Fruit fly (Drosophila melanogaster) whole organism, embryonic: Measurements from ENCODE around the gene stac.
A peak's percentile ranks its signal among the peaks of the same experiment; 100 is the strongest.

Experiments
- ATbp ChIP-seq: fragments of 200-800 bp; sonication (Bioruptor generic); optimal IDR thresholded peaks from 2 replicates; lab custom pipeline; 2017; ENCODE audit warnings: missing biosample characterization, mild to moderate bottlenecking, missing genetic modification characterization, missing genetic modification reagents
- Atf6 ChIP-seq: fragments of 200-800 bp; sonication (Bioruptor generic); IDR thresholded peaks from 2 replicates; pipeline ENCODE4 v1.3.6; 2022; ENCODE audit warnings: missing biosample characterization, missing genetic modification characterization
- B-H1 ChIP-seq: fragments of 200-800 bp; sonication (Bioruptor generic); IDR thresholded peaks from 3 replicates; pipeline ENCODE4 v1.3.6; 2022; ENCODE audit warnings: missing biosample characterization, missing genetic modification characterization
- Blimp-1 ChIP-seq: fragments of 200-800 bp; sonication (Bioruptor generic); optimal IDR thresholded peaks from 3 replicates; lab custom pipeline; 2018; ENCODE audit warnings: missing biosample characterization, missing genetic modification characterization, mild to moderate bottlenecking, moderate library complexity, missing genetic modification reagents
- BtbVII ChIP-seq: fragments of 200-800 bp; sonication (Bioruptor generic); optimal IDR thresholded peaks from 3 replicates; lab custom pipeline; 2017; ENCODE audit warnings: missing biosample characterization, mild to moderate bottlenecking, missing genetic modification characterization
- Bteb2 ChIP-seq: fragments of 200-800 bp; sonication (Bioruptor generic); optimal IDR thresholded peaks from 2 replicates; lab custom pipeline; 2016; ENCODE audit warnings: missing biosample characterization, missing genetic modification characterization
- CG11504 ChIP-seq: fragments of 200-800 bp; sonication (Bioruptor generic); optimal IDR thresholded peaks from 3 replicates; lab custom pipeline; 2019; ENCODE audit warnings: missing biosample characterization, mild to moderate bottlenecking, missing genetic modification characterization, moderate library complexity
- CG11695 ChIP-seq: fragments of 200-800 bp; sonication (Bioruptor generic); IDR thresholded peaks from 3 replicates; pipeline ENCODE4 v1.3.6; 2022; ENCODE audit warnings: missing biosample characterization, missing genetic modification characterization
- CG11696 ChIP-seq: fragments of 200-800 bp; sonication (Bioruptor generic); IDR thresholded peaks from 2 replicates; pipeline ENCODE4 v1.3.6; 2022; ENCODE audit warnings: missing biosample characterization, missing genetic modification characterization
- CG15269 ChIP-seq: fragments of 200-800 bp; sonication (Bioruptor generic); optimal IDR thresholded peaks from 2 replicates; lab custom pipeline; 2018; ENCODE audit warnings: missing biosample characterization, mild to moderate bottlenecking, missing genetic modification characterization, moderate library complexity
- CG17328 ChIP-seq: fragments of 200-800 bp; sonication (Bioruptor generic); IDR thresholded peaks from 2 replicates; pipeline ENCODE4 v1.3.6; 2022; ENCODE audit warnings: missing biosample characterization, missing genetic modification characterization
- CG17829 ChIP-seq: fragments of 200-800 bp; optimal IDR thresholded peaks from 2 replicates; lab custom pipeline; 2019; ENCODE audit warnings: missing biosample characterization, mild to moderate bottlenecking, missing genetic modification characterization, moderate library complexity
- CG31365 ChIP-seq: fragments of 200-800 bp; sonication (Bioruptor generic); optimal IDR thresholded peaks from 2 replicates; lab custom pipeline; 2018; ENCODE audit warnings: missing biosample characterization, mild to moderate bottlenecking, missing genetic modification characterization
- CG32532 ChIP-seq: fragments of 200-800 bp; sonication (Bioruptor generic); IDR thresholded peaks from 2 replicates; pipeline ENCODE4 v1.3.6; 2022; ENCODE audit warnings: missing biosample characterization, missing genetic modification characterization
- CG4282 ChIP-seq: fragments of 200-800 bp; sonication (Bioruptor generic); optimal IDR thresholded peaks from 2 replicates; lab custom pipeline; 2016; ENCODE audit warnings: missing biosample characterization, missing genetic modification characterization
- CG4328 ChIP-seq: fragments of 200-800 bp; sonication (Bioruptor generic); optimal IDR thresholded peaks from 3 replicates; lab custom pipeline; 2017; ENCODE audit warnings: missing biosample characterization, missing genetic modification reagents, missing genetic modification characterization
- CG7271 ChIP-seq: fragments of 200-800 bp; sonication (Bioruptor generic); optimal IDR thresholded peaks from 2 replicates; lab custom pipeline; 2018; ENCODE audit warnings: missing biosample characterization, mild to moderate bottlenecking, missing genetic modification characterization, moderate library complexity
- CG7357 ChIP-seq: fragments of 200-800 bp; sonication (Bioruptor generic); IDR thresholded peaks from 3 replicates; pipeline ENCODE4 v1.3.6; 2022; ENCODE audit warnings: missing biosample characterization, missing genetic modification characterization
- CG7987 ChIP-seq: fragments of 200-800 bp; sonication (Bioruptor generic); optimal IDR thresholded peaks from 2 replicates; lab custom pipeline; 2018; ENCODE audit warnings: missing biosample characterization, mild to moderate bottlenecking, missing genetic modification characterization, moderate library complexity
- CTCF ChIP-seq: fragments of 200-800 bp; sonication (Bioruptor generic); optimal IDR thresholded peaks from 2 replicates; lab custom pipeline; 2017; ENCODE audit warnings: missing biosample characterization, mild to moderate bottlenecking, missing genetic modification characterization, moderate library complexity
- Chrac-16 ChIP-seq: fragments of 200-800 bp; sonication (Bioruptor generic); optimal IDR thresholded peaks from 3 replicates; lab custom pipeline; 2016; ENCODE audit warnings: missing biosample characterization, missing genetic modification characterization
- D19B ChIP-seq: fragments of 200-800 bp; sonication (Bioruptor generic); optimal IDR thresholded peaks from 2 replicates; lab custom pipeline; 2017; ENCODE audit warnings: missing biosample characterization, mild to moderate bottlenecking, missing genetic modification characterization
- Dip2 ChIP-seq: fragments of 200-800 bp; sonication (Bioruptor generic); IDR thresholded peaks from 2 replicates; pipeline ENCODE4 v1.3.6; 2022; ENCODE audit warnings: missing biosample characterization, missing genetic modification characterization
- ERR ChIP-seq: fragments of 200-800 bp; sonication (Bioruptor generic); optimal IDR thresholded peaks from 2 replicates; lab custom pipeline; 2016; ENCODE audit warnings: missing biosample characterization, missing genetic modification characterization
- Ets65A ChIP-seq: fragments of 200-800 bp; sonication (Bioruptor generic); peaks from one replicate; lab custom pipeline; 2016; ENCODE audit warnings: missing biosample characterization, missing genetic modification characterization
- H2.0 ChIP-seq: fragments of 200-800 bp; sonication (Bioruptor generic); IDR thresholded peaks from 2 replicates; pipeline ENCODE4 v1.3.6; 2022; ENCODE audit warnings: missing biosample characterization, missing genetic modification characterization
- HHEX ChIP-seq: fragments of 200-800 bp; sonication (Bioruptor generic); optimal IDR thresholded peaks from 3 replicates; lab custom pipeline; 2017; ENCODE audit warnings: missing biosample characterization, mild to moderate bottlenecking, missing genetic modification characterization, missing genetic modification reagents
- Nf-YB ChIP-seq: fragments of 200-800 bp; sonication (Bioruptor generic); optimal IDR thresholded peaks from 3 replicates; lab custom pipeline; 2019; ENCODE audit warnings: missing biosample characterization, mild to moderate bottlenecking, missing genetic modification characterization, moderate library complexity
- Optix ChIP-seq: fragments of 200-800 bp; sonication (Bioruptor generic); IDR thresholded peaks from 3 replicates; pipeline ENCODE4 v1.3.6; 2022; ENCODE audit warnings: missing biosample characterization, missing genetic modification characterization
- Rx ChIP-seq: fragments of 200-800 bp; sonication (Bioruptor generic); IDR thresholded peaks from 2 replicates; pipeline ENCODE4 v1.3.6; 2022; ENCODE audit warnings: missing biosample characterization, missing genetic modification characterization
- YL-1 ChIP-seq: fragments of 200-800 bp; sonication (Bioruptor generic); optimal IDR thresholded peaks from 3 replicates; lab custom pipeline; 2017; ENCODE audit warnings: missing biosample characterization, mild to moderate bottlenecking, missing genetic modification characterization
- aop ChIP-seq: fragments of 200-800 bp; sonication (Bioruptor generic); IDR thresholded peaks from 2 replicates; pipeline ENCODE4 v1.3.6; 2022; ENCODE audit warnings: missing biosample characterization, missing genetic modification characterization
- az2 ChIP-seq: fragments of 200-800 bp; sonication (Bioruptor generic); optimal IDR thresholded peaks from 3 replicates; lab custom pipeline; 2016; ENCODE audit warnings: missing biosample characterization, missing genetic modification characterization
- br ChIP-seq: fragments of >200 bp; optimal IDR thresholded peaks from 2 replicates; lab custom pipeline; 2017
- dan ChIP-seq: fragments of 200-800 bp; sonication (Bioruptor generic); IDR thresholded peaks from 2 replicates; pipeline ENCODE4 v1.3.6; 2022; ENCODE audit warnings: missing biosample characterization, missing genetic modification characterization
- fru ChIP-seq: fragments of >200 bp; optimal IDR thresholded peaks from 2 replicates; lab custom pipeline; 2017
- fu2 ChIP-seq: fragments of 200-800 bp; sonication (Bioruptor generic); optimal IDR thresholded peaks from 2 replicates; lab custom pipeline; 2016; ENCODE audit warnings: missing biosample characterization, missing genetic modification characterization
- gcm2 ChIP-seq: fragments of 200-800 bp; sonication (Bioruptor generic); optimal IDR thresholded peaks from 2 replicates; lab custom pipeline; 2016; ENCODE audit warnings: missing biosample characterization, missing genetic modification characterization
- gsb-n ChIP-seq: fragments of 200-800 bp; sonication (Bioruptor generic); optimal IDR thresholded peaks from 3 replicates; lab custom pipeline; 2018; ENCODE audit warnings: missing biosample characterization, mild to moderate bottlenecking, missing genetic modification characterization
- h ChIP-seq: fragments of >200 bp; optimal IDR thresholded peaks from 2 replicates; lab custom pipeline; 2017
- ham ChIP-seq: fragments of 200-800 bp; sonication (Bioruptor generic); IDR thresholded peaks from 2 replicates; pipeline ENCODE4 v1.3.6; 2022; ENCODE audit warnings: missing biosample characterization, missing genetic modification characterization
- hb ChIP-seq: fragments of 200-800 bp; sonication (Bioruptor generic); IDR thresholded peaks from 3 replicates; pipeline ENCODE4 v1.3.6; 2022; ENCODE audit warnings: missing biosample characterization, missing genetic modification characterization; ENCODE audit not compliant: partially characterized antibody
- jumu ChIP-seq: fragments of 200-800 bp; sonication (Bioruptor generic); optimal IDR thresholded peaks from 3 replicates; lab custom pipeline; 2016; ENCODE audit warnings: missing biosample characterization, missing genetic modification characterization
- phol ChIP-seq: fragments of 200-800 bp; sonication (Bioruptor generic); optimal IDR thresholded peaks from 3 replicates; lab custom pipeline; 2018; ENCODE audit warnings: missing biosample characterization, mild to moderate bottlenecking, missing genetic modification characterization, moderate library complexity
- seq ChIP-seq: fragments of 200-800 bp; sonication (Bioruptor generic); IDR thresholded peaks from 2 replicates; pipeline ENCODE4 v1.3.6; 2022; ENCODE audit warnings: missing biosample characterization, missing genetic modification characterization
- tna ChIP-seq: fragments of 200-800 bp; sonication (Bioruptor generic); IDR thresholded peaks from 2 replicates; pipeline ENCODE4 v1.3.6; 2022; ENCODE audit warnings: missing biosample characterization, missing genetic modification characterization; ENCODE audit not compliant: partially characterized antibody
- trh ChIP-seq: fragments of 200-800 bp; sonication (Bioruptor generic); optimal IDR thresholded peaks from 2 replicates; lab custom pipeline; 2016; ENCODE audit warnings: missing biosample characterization, missing genetic modification characterization
- twi ChIP-seq: fragments of 200-800 bp; optimal IDR thresholded peaks from 2 replicates; lab custom pipeline; 2019; ENCODE audit warnings: missing biosample characterization, mild to moderate bottlenecking, missing genetic modification characterization, moderate library complexity
- vfl ChIP-seq: fragments of 200-800 bp; sonication (Bioruptor generic); optimal IDR thresholded peaks from 2 replicates; lab custom pipeline; 2016; ENCODE audit warnings: missing biosample characterization, missing genetic modification characterization
- vnd ChIP-seq: fragments of 200-800 bp; sonication (Bioruptor generic); IDR thresholded peaks from 3 replicates; pipeline ENCODE4 v1.3.6; 2022; ENCODE audit warnings: missing biosample characterization, missing genetic modification characterization; ENCODE audit not compliant: partially characterized antibody
- zen ChIP-seq: fragments of 200-800 bp; sonication (Bioruptor generic); optimal IDR thresholded peaks from 3 replicates; lab custom pipeline; 2018; ENCODE audit warnings: missing biosample characterization, mild to moderate bottlenecking, missing genetic modification characterization, moderate library complexity
- zen2 ChIP-seq: fragments of 200-800 bp; sonication (Bioruptor generic); IDR thresholded peaks from 3 replicates; pipeline ENCODE4 v1.3.6; 2022; ENCODE audit warnings: missing biosample characterization, missing genetic modification characterization; ENCODE audit not compliant: partially characterized antibody

stac gene

dm6 chr3R:25027281-25028219 is 28.5 kb upstream of the stac start (continued):
- TF ChIP-seq twi (tag; lab: Kevin White, UChicago) (no peak), BtbVII (GFP tag; lab: Kevin White, UChicago) (peak; percentile 59), Chrac-16 (GFP tag; lab: Kevin White, UChicago) (peak; percentile 13), CG11696 (GFP tag; lab: Robert Waterston, UW) (no peak), CG11504 (tag; lab: Kevin White, UChicago) (no peak), Nf-YB (GFP tag; lab: Kevin White, UChicago) (peak; percentile 26), CG4282 (GFP tag; lab: Kevin White, UChicago) (no peak), CG7271 (tag; lab: Kevin White, UChicago) (no peak), Blimp-1 (no peak), zen (no peak), phol (peak; percentile 23), CG7357 (GFP tag; lab: Robert Waterston, UW) (no peak), CG4328 (GFP tag; lab: Kevin White, UChicago) (peak; percentile 23), Atf6 (GFP tag; lab: Robert Waterston, UW) (peak; percentile 32; the same call in 1 of the 2 replicates), Ets65A (GFP tag; lab: Kevin White, UChicago) (peak; percentile 90), trh (no peak), B-H1 (GFP tag; lab: Robert Waterston, UW) (no peak), H2.0 (no peak), dan (GFP tag; lab: Robert Waterston, UW) (no peak), az2 (peak; percentile 2), CG11695 (GFP tag; lab: Robert Waterston, UW) (no peak), Dip2 (GFP tag; lab: Robert Waterston, UW) (no peak), aop (no peak), Rx (GFP tag; lab: Robert Waterston, UW) (no peak), CG15269 (tag; lab: Kevin White, UChicago) (no peak), zen2 (GFP tag; lab: Robert Waterston, UW) (no peak), seq (GFP tag; lab: Robert Waterston, UW) (no peak), br (no peak), vfl (GFP tag; lab: Kevin White, UChicago) (no peak), fru (lab: Kevin White, UChicago) (no peak), D19B (GFP tag; lab: Kevin White, UChicago) (peak; percentile 52), Optix (GFP tag; lab: Robert Waterston, UW) (no peak), vnd (GFP tag; lab: Robert Waterston, UW) (no peak), jumu (GFP tag; lab: Kevin White, UChicago) (no peak), hb (GFP tag; lab: Robert Waterston, UW) (no peak), tna (GFP tag; lab: Robert Waterston, UW) (no peak), h (no peak), CG17829 (peak; percentile 4), YL-1 (GFP tag; lab: Kevin White, UChicago) (peak; percentile 23), CG7987 (GFP tag; lab: Kevin White, UChicago) (no peak), gcm2 (GFP tag; lab: Kevin White, UChicago) (no peak), CG32532 (GFP tag; lab: Robert Waterston, UW) (no peak), ATbp (no peak), CG31365 (no peak), ERR (GFP tag; lab: Kevin White, UChicago) (no peak), gsb-n (no peak), ham (GFP tag; lab: Robert Waterston, UW) (no peak), CG17328 (no peak), fu2 (GFP tag; lab: Kevin White, UChicago) (peak; percentile 31), HHEX (GFP tag; lab: Kevin White, UChicago) (peak; percentile 61), Bteb2 (no peak), CTCF (GFP tag; lab: Kevin White, UChicago) (no peak)
